Worm (Caenorhabditis elegans) whole organism, L4/young adult: ENCODE measurements around the gene F18A12.2.

Experiments
- W03F9.2 ChIP-seq: fragments of 150-350 bp; optimal IDR thresholded peaks from 2 replicates; lab custom pipeline; 2014; ENCODE audit warnings: missing biosample characterization, missing genetic modification characterization
- dao-5 ChIP-seq: sonication (generic microtip); optimal IDR thresholded peaks from 2 replicates; lab custom pipeline; 2016; ENCODE audit warnings: missing genotype, missing genetic modification characterization, moderate library complexity, missing compliant biosample characterization
- him-1 ChIP-seq: sonication (generic microtip); optimal IDR thresholded peaks from 2 replicates; lab custom pipeline; 2016; ENCODE audit warnings: missing genotype, missing genetic modification reagents, missing genetic modification characterization, missing compliant biosample characterization

DNA sequence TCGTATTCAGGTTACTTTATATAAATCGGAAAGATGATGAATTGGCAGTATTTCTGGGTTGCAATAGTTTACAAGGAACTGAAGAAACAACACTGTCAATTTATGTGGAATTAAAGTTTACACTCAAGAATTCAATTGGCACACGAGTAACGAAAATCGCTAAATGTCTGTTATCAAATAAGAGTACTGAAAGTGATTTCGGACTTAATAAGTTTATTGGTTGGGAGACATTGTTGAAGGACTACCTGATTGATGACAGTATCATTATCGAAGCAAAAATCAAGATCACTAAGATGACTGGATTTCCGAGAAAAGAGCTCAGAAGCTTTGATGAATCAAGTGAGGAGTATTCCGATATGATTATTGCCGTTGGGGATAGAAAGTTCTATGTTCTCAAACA lies 39.4 kb upstream of the F18A12.2 start:
- TF ChIP-seq W03F9.2 (tag; lab: Kevin White, UChicago) (no peak), him-1 (tag; lab: Kevin White, UChicago) (no peak), dao-5 (no peak)
